Worm (Caenorhabditis elegans) whole organism, L4/young adult: ENCODE results near the gene T09F5.1.
A peak's percentile ranks its signal among the peaks of the same experiment; 100 is the strongest.

Experiments used
- W03F9.2 ChIP-seq: fragments of 150-350 bp; optimal IDR thresholded peaks from 2 replicates; lab custom pipeline; 2014; ENCODE audit warnings: missing biosample characterization, missing genetic modification characterization
- dao-5 ChIP-seq: sonication (generic microtip); optimal IDR thresholded peaks from 2 replicates; lab custom pipeline; 2016; ENCODE audit warnings: missing genotype, missing genetic modification characterization, moderate library complexity, missing compliant biosample characterization
- him-1 ChIP-seq: sonication (generic microtip); optimal IDR thresholded peaks from 2 replicates; lab custom pipeline; 2016; ENCODE audit warnings: missing genotype, missing genetic modification reagents, missing genetic modification characterization, missing compliant biosample characterization

Gene T09F5.1

DNA sequence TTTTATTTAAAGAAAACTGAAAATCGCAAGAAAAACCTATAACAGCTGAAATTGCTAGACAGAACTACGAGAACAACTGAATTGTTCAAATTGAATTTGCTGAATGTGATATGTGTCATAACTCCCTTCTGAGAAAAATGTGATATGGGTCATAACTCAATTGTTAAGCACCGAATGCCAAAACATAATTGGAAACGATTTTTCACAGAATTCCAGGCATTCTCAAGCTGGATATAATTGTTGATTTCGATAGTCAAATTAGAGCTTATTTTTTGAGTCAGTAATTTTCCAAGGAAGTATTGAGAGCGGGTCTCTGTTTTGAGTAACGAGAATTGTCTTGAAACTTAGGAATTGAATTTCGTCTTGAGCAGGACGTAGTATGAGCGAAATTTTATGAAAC is 33.0 kb downstream of the T09F5.1 start:
- TF ChIP-seq him-1 (tag; lab: Kevin White, UChicago) (no peak), W03F9.2 (no peak), dao-5 (no peak)

DNA sequence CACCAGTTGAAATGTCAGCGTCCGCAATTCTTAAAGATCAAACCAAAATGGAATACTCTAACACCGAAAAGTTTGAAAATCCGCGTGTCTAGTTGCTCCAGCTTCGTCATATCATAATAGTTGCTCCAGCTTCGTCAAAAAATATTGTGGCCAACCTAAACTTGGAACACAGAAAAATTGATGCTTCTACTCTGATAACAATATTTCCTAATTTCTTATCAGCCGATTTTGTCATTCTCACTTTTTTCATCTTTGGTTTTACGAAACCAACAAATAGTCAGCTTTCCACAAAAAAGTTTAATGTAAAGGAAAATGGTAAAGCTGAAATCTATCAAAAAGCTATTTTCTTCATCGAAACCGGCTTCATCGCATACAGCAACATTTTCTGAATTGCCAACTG is 33.5 kb downstream of the T09F5.1 start, which contains the start of gene fbxa-84:
TSS of gene fbxa-84 (plus strand) at position 34 of the 400 bp plus-strand sequence.
- no peak for TF ChIP-seq W03F9.2
- no peak for TF ChIP-seq him-1 (tag; lab: Kevin White, UChicago)
- no peak for TF ChIP-seq dao-5

DNA sequence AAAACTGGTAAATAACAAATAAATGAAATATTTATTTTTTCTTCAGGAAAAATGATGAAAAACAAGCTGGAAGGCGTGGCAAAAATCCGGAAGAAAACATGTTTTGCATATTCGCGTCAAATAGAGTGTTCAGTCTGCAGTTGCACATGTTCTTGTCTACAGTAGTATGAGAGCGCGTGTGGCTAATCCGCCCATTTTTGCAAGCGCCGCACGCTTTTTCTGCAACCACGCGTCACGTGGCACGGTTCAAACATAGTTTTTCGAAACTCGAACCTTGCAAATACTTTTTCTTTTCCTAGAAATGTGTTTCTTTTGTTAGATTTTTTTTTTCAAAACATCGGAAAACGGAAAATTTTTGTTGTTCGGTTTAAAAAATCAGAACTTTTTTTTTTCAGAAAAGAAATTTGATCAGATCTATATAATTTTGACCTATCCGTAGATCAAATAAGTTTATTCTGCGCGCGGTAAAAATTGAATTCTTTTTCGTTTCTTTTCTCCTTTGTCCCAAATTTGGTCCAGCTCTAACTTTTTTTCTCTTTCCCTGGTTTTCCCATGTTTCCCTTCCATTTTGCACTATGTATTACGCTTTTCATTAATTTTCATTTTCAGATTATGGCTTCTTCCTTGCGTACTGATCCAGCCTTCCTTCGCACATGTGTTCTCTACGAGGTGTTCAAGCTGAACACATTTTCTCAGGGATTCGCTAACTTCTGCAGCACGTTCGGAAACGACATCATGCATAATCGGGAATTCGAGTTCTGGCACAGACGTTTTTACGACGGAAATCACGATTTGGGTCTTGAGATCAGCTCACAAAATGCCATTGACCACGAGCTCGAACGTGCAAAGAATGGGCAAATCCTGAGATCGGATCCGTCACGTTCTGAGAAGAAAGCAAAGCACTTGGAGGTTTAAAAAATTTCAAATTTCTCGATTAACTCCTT is 35.5 kb downstream of the T09F5.1 start, which contains the start of gene Y75B12B.1:
TSS of gene Y75B12B.1 (plus strand) at position 603 of the 944 bp plus-strand sequence.
- TF ChIP-seq dao-5 (no peak), W03F9.2 (peak; percentile 52)

DNA sequence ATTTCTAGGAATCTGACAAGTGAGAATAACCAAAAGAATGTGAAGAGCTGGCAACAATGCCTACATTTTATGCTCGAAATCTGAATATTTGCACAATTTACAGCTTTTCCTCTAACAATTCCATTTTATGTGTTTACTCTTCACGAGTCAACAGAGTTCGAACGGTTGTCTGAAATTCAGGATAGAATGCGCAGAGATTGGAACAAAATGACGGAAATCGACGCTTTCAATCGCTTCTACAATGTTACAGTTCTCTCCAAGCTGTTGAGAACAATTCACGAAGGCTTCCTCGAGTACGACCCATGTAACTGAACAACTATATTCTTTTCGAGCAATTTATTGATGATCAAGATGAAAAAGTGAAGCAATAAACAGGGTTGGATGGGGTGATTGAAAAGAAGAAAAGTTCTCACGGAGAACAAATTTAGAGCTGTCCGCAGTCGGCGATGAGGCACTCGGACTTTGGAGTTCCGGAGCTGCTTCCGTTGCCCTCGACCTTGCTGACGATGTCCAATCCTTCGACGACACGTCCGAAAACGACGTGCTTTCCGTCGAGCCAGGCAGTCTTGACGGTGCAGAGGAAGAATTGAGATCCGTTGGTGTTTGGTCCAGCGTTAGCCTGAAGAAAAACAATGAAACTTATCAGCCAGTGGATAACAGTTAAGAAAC is 37.5 kb downstream of the T09F5.1 start, which contains the start of gene Y75B12B.3:
TSS of gene Y75B12B.3 (minus strand) at position 21 of the 669 bp plus-strand sequence.
- TF ChIP-seq dao-5, result no peak
- TF ChIP-seq him-1 (tag; lab: Kevin White, UChicago), result no peak
- TF ChIP-seq W03F9.2, result no peak

DNA sequence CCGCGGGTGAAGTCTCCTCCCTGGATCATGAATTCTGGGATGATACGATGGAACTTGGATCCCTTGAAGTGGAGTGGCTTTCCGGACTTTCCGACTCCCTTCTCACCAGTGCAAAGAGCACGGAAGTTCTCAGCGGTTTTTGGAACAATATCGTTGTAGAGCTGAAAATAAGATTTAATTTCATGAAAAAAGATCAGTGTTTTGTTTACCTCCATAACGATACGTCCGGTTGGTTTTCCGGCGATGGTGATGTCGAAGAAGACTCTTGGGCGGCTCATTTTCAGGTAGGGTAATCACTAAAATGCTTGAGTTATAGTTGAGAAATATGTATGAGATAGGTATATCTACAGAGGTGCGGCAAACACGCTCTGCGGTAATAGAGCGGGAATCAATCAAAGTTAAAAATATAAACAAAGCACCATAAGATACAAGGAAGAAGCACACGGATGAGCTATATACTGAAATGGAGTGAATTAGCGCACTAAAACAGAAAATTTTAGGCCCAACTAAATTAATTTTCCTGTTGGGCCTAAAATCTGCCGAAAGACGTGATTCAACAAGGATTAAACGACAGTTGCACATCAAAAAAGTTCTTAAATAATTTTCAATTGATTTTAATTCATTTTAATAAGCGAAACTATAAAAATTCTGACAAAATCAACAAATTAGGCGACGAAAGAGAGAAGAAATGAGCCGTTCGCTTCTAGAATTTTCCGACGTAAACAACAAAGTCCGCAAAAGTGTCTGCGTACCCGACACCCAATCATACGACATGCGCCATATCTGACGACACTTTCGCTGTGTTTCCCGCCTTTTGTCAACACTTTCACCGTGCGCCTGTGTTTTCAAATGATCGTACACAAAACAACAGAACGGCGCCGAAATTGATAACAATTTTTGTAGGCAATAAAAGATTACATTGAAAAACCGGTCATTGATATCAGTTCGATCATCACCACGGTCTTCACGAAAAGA is 38.5 kb downstream of the T09F5.1 start, which contains the start of the genes cyn-7 and bath-36:
TSS of gene cyn-7 (minus strand) at position 296 of the 975 bp plus-strand sequence.
TSS of gene bath-36 (plus strand) at position 806 of the 975 bp plus-strand sequence.
- TF ChIP-seq dao-5 (no peak), him-1 (tag; lab: Kevin White, UChicago) (no peak), W03F9.2 (peak; percentile 51)

DNA sequence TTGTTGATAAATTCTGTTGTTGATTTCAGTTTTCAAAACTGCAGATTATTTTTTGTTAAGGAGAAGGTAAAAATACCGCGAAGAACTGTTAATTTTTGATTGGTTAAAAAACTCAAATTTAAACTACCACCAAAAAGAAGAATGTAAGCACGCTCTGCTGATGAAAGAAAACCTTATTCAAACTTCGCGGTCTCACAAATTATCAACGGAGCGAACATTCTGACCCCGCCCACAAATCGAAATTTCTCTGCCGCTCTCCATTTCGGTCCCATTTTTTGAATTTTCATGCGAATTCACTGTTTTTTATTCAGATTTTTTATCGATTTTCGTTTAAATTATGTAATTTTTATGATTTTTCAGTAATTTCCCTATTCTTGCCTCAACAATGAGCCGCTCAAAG is 40.7 kb downstream of the T09F5.1 start, which contains the start of gene cyn-3:
TSS of gene cyn-3 (plus strand) at position 361 of the 400 bp plus-strand sequence.
- peak; percentile 92 for TF ChIP-seq W03F9.2
- TF ChIP-seq him-1 (tag; lab: Kevin White, UChicago), result no peak

DNA sequence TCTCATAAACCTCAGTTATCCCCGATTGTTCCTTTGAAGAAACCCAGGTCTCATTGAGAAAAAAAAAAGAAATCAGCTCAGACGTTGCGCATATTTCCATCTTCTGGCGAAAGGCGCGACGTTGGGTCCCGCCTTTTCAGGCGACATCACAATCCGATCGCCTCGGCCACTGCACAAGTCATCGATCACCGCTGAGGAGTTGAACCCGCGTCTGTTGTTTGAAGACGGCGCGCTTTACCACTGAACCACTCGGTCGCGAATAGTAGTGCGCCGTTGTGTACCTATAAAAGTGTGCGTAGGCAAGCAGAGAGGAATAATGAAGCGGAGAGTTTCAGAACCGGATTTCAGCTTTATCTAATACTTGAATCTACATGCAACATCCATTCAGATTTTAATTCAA is 42.0 kb downstream of the T09F5.1 start, which contains the start of gene Y75B12B.11:
TSS of gene Y75B12B.11 (plus strand) at position 394 of the 400 bp plus-strand sequence.
- TF ChIP-seq dao-5, result peak; percentile 95
- peak; percentile 43 for TF ChIP-seq W03F9.2
- no peak for TF ChIP-seq him-1 (tag; lab: Kevin White, UChicago)

DNA sequence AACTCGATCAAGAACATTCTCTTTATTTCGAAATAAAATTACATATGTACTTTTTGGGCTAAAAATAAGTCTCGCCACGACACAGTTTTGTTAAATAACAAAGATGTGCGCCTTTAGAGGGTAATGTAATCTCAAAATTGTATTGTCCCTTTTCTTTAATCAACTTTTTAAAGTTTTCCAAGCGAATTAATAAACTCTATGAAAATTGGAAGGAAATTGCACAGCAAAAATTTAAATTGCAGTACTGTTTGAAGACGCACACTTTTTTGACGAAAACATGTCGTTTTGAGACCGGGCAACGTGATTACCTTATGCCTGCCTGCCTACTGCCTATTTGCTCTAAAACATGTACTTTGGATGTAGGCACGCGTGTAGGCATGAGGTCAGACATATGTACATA is 43.1 kb downstream of the T09F5.1 start:
- TF ChIP-seq W03F9.2 (no peak), dao-5 (no peak), him-1 (tag; lab: Kevin White, UChicago) (no peak)

DNA sequence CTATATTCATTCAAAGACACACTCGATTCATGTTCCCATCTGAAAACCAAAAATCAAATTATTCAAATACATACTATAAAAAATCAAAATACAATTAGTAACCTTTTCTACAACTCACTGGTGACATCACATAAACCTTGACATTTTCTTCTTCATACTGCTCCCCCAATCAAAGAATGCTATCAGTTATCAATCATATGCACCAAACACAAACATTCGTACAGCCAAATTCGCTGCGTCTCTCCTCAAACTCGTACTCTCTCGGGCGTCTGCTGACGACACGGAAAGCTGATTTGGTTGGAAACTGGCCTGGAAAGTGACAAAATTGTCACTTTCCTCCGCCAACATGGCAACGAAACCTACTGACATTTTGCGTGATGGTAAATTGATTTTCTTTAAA is 43.5 kb downstream of the T09F5.1 start, which contains the start of gene plc-2:
TSS of gene plc-2 (plus strand) at position 196 of the 400 bp plus-strand sequence.
- TF ChIP-seq him-1 (tag; lab: Kevin White, UChicago) (no peak), W03F9.2 (no peak), dao-5 (no peak)

DNA sequence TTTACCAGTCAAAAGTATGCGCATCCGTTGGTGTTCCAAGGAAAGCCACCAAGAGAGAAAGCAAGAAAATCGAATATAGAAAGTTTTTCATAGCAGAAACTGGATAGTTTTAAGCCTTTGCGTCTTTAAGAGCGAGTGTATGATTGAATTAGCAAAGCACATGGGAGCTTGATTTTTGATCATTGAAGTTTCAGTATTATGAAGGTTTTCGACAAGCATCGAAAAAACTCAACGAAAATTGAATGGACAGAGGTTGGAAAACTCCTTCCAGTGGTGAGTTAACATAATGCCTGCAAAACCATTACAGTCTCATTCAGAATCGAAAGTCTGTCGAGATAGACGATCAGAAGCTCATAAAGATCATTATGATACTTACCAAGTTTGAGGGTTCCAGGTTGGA is 45.0 kb downstream of the T09F5.1 start, which contains the start of gene Y75B12B.13:
TSS of gene Y75B12B.13 (minus strand) at position 101 of the 400 bp plus-strand sequence.
- TF ChIP-seq W03F9.2 (no peak), him-1 (tag; lab: Kevin White, UChicago) (no peak), dao-5 (no peak)

DNA sequence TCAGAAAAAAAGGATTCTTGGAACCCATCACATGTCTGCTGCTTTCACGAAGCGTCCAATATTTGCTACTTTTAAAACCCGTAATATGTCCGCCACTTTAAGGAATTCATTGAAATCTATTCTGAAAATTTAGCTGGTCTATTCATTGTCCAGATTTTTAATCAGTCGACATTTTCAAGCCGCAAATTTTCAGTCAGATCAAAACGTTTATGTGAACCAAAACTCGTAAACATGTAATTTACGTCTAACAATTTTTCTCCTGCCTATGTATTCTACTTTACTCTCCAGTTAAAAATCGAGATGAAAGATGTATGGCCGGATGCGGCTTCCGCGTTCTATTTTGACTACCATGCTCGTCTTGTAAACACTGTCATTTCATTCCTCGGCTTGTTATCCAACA is 49.1 kb downstream of the T09F5.1 start, which contains the start of gene srw-1:
TSS of gene srw-1 (plus strand) at position 301 of the 400 bp plus-strand sequence.
- no peak for TF ChIP-seq dao-5
- no peak for TF ChIP-seq W03F9.2
- no peak for TF ChIP-seq him-1 (tag; lab: Kevin White, UChicago)

DNA sequence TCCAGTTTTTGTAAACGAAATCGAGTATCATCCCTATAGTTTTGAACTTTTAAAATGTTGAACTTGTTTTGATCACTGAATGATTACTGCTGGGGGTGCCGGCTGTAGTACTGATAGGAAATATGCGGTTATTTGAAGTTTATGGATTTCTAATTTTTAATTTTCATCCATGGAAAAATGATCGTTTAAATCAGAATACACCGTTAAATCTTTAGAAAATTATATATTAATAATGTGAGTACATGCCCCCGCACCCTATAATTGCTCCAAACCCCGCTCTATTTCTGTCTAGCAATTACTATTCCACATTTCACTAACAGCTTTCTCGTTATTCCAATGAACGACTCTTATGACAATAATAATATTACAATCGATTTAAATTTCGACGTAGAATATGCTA is 50.9 kb downstream of the T09F5.1 start, which contains the start of gene Y75B12B.10:
TSS of gene Y75B12B.10 (plus strand) at position 301 of the 400 bp plus-strand sequence.
- TF ChIP-seq W03F9.2, result no peak
- TF ChIP-seq him-1 (tag; lab: Kevin White, UChicago), result no peak
- TF ChIP-seq dao-5, result no peak
